Fruit fly (Drosophila melanogaster) whole organism, prepupa: ENCODE results near the gene Tsp29Fb.

ENCODE experiments used
- Blimp-1 ChIP-seq: fragments of 200-800 bp; sonication (Bioruptor generic); optimal IDR thresholded peaks from 3 replicates; lab custom pipeline; 2017; ENCODE audit warnings: missing biosample characterization, missing genetic modification characterization, mild to moderate bottlenecking, moderate library complexity, missing genetic modification reagents
- CG10631 ChIP-seq: fragments of 200-800 bp; sonication (Bioruptor generic); optimal IDR thresholded peaks from 2 replicates; lab custom pipeline; 2016; ENCODE audit warnings: missing biosample characterization, missing genetic modification characterization
- CG10669 ChIP-seq: fragments of 200-800 bp; sonication (Bioruptor generic); optimal IDR thresholded peaks from 3 replicates; lab custom pipeline; 2018; ENCODE audit warnings: missing biosample characterization, mild to moderate bottlenecking, missing genetic modification characterization, moderate library complexity
- CG11762 ChIP-seq: fragments of 200-800 bp; sonication (Bioruptor generic); optimal IDR thresholded peaks from 3 replicates; lab custom pipeline; 2016; ENCODE audit warnings: missing biosample characterization, missing genetic modification characterization; ENCODE audit not compliant: insufficient read depth
- CG15336 ChIP-seq: fragments of 200-800 bp; sonication (Bioruptor generic); IDR thresholded peaks from 2 replicates; pipeline ENCODE4 v1.3.6; 2022; ENCODE audit warnings: missing biosample characterization, missing genetic modification characterization
- CG16779 ChIP-seq: fragments of 200-800 bp; sonication (Bioruptor generic); optimal IDR thresholded peaks from 3 replicates; lab custom pipeline; 2017; ENCODE audit warnings: missing biosample characterization, mild to moderate bottlenecking, missing genetic modification characterization
- CG3032 ChIP-seq: fragments of 200-800 bp; optimal IDR thresholded peaks from 2 replicates; lab custom pipeline; 2019; ENCODE audit warnings: missing biosample characterization, mild to moderate bottlenecking, missing genetic modification characterization, moderate library complexity
- CG31627 ChIP-seq: fragments of 200-800 bp; sonication (Bioruptor generic); optimal IDR thresholded peaks from 3 replicates; lab custom pipeline; 2016; ENCODE audit warnings: missing biosample characterization, missing genetic modification characterization
- CG32006 ChIP-seq: fragments of 200-800 bp; sonication (Bioruptor generic); optimal IDR thresholded peaks from 3 replicates; lab custom pipeline; 2017; ENCODE audit warnings: missing biosample characterization, mild to moderate bottlenecking, missing genetic modification characterization
- CG6163 ChIP-seq: fragments of 200-800 bp; sonication (Bioruptor generic); IDR thresholded peaks from 3 replicates; pipeline ENCODE4 v1.3.6; 2022; ENCODE audit warnings: missing biosample characterization, missing genetic modification characterization
- CG6276 ChIP-seq: fragments of 200-800 bp; sonication (Bioruptor generic); optimal IDR thresholded peaks from 2 replicates; lab custom pipeline; 2017; ENCODE audit warnings: missing biosample characterization, mild to moderate bottlenecking, missing genetic modification characterization
- CG6792 ChIP-seq: fragments of 200-800 bp; sonication (Bioruptor generic); optimal IDR thresholded peaks from 3 replicates; lab custom pipeline; 2016; ENCODE audit warnings: missing biosample characterization, missing genetic modification characterization
- CG6808 ChIP-seq: fragments of 200-800 bp; sonication (Bioruptor generic); optimal IDR thresholded peaks from 3 replicates; lab custom pipeline; 2017; ENCODE audit warnings: missing biosample characterization, missing genetic modification characterization, mild to moderate bottlenecking, moderate library complexity, missing genetic modification reagents
- CG6854 ChIP-seq: fragments of 200-800 bp; sonication (Bioruptor generic); optimal IDR thresholded peaks from 2 replicates; lab custom pipeline; 2017; ENCODE audit warnings: missing biosample characterization, mild to moderate bottlenecking, missing genetic modification characterization
- CG7368 ChIP-seq: fragments of 200-800 bp; sonication (Bioruptor generic); optimal IDR thresholded peaks from 3 replicates; lab custom pipeline; 2016; ENCODE audit warnings: missing biosample characterization, missing genetic modification characterization
- CG9139 ChIP-seq: fragments of 200-800 bp; sonication (Bioruptor generic); optimal IDR thresholded peaks from 3 replicates; lab custom pipeline; 2017; ENCODE audit warnings: missing biosample characterization, mild to moderate bottlenecking, missing genetic modification characterization
- Eip75B ChIP-seq: fragments of 200-800 bp; sonication (Bioruptor generic); optimal IDR thresholded peaks from 3 replicates; lab custom pipeline; 2016; ENCODE audit warnings: missing biosample characterization, missing genetic modification characterization
- Eip78C ChIP-seq: fragments of 200-800 bp; sonication (Bioruptor generic); peaks from one replicate; lab custom pipeline; 2016; ENCODE audit warnings: missing biosample characterization, missing genetic modification characterization
- Eip93F ChIP-seq: fragments of 200-800 bp; sonication (Bioruptor generic); optimal IDR thresholded peaks from 2 replicates; lab custom pipeline; 2016; ENCODE audit warnings: missing biosample characterization, mild to moderate bottlenecking, missing genetic modification characterization
- Ets21C ChIP-seq: fragments of 200-800 bp; sonication (Bioruptor generic); optimal IDR thresholded peaks from 3 replicates; lab custom pipeline; 2016; ENCODE audit warnings: missing biosample characterization, missing genetic modification characterization
- Ets96B ChIP-seq: fragments of 200-800 bp; optimal IDR thresholded peaks from 2 replicates; lab custom pipeline; 2019; ENCODE audit warnings: missing biosample characterization, mild to moderate bottlenecking, missing genetic modification characterization, moderate library complexity
- Hr38 ChIP-seq: sonication (Bioruptor generic); optimal IDR thresholded peaks from 2 replicates; lab custom pipeline; 2016; ENCODE audit warnings: missing biosample characterization, missing genetic modification characterization
- Hr39 ChIP-seq: fragments of 200-800 bp; sonication (Bioruptor generic); optimal IDR thresholded peaks from 2 replicates; lab custom pipeline; 2016; ENCODE audit warnings: missing biosample characterization, missing genetic modification characterization
- Lpt ChIP-seq: fragments of 200-800 bp; sonication (Bioruptor generic); optimal IDR thresholded peaks from 3 replicates; lab custom pipeline; 2016; ENCODE audit warnings: missing biosample characterization, missing genetic modification characterization
- Met ChIP-seq: fragments of 200-800 bp; sonication (Bioruptor generic); optimal IDR thresholded peaks from 3 replicates; lab custom pipeline; 2016; ENCODE audit warnings: missing biosample characterization, missing genetic modification characterization
- OdsH ChIP-seq: fragments of 200-800 bp; sonication (Bioruptor generic); optimal IDR thresholded peaks from 3 replicates; lab custom pipeline; 2016; ENCODE audit warnings: missing biosample characterization, missing genetic modification characterization
- Smox ChIP-seq: fragments of 200-800 bp; sonication (Bioruptor generic); optimal IDR thresholded peaks from 3 replicates; lab custom pipeline; 2016; ENCODE audit warnings: missing biosample characterization, missing genetic modification characterization
- Sox14 ChIP-seq: fragments of 200-800 bp; sonication (Bioruptor generic); optimal IDR thresholded peaks from 3 replicates; lab custom pipeline; 2016; ENCODE audit warnings: missing biosample characterization, missing genetic modification characterization
- Sox15 ChIP-seq: fragments of 200-800 bp; sonication (Bioruptor generic); optimal IDR thresholded peaks from 3 replicates; lab custom pipeline; 2016; ENCODE audit warnings: missing biosample characterization, missing genetic modification characterization
- acj6 ChIP-seq: fragments of 200-800 bp; sonication (Bioruptor generic); optimal IDR thresholded peaks from 3 replicates; lab custom pipeline; 2016; ENCODE audit warnings: missing biosample characterization, missing genetic modification characterization
- dac ChIP-seq: fragments of 200-800 bp; sonication (Bioruptor generic); optimal IDR thresholded peaks from 2 replicates; lab custom pipeline; 2017; ENCODE audit warnings: missing biosample characterization, mild to moderate bottlenecking, missing genetic modification characterization
- dsx ChIP-seq: fragments of 200-800 bp; optimal IDR thresholded peaks from 3 replicates; lab custom pipeline; 2019; ENCODE audit warnings: missing biosample characterization, mild to moderate bottlenecking, missing genetic modification characterization, moderate library complexity; ENCODE audit not compliant: poor library complexity, severe bottlenecking
- eg ChIP-seq: fragments of 200-800 bp; sonication (Bioruptor generic); IDR thresholded peaks from 3 replicates; pipeline ENCODE4 v1.3.6; 2022; ENCODE audit warnings: missing biosample characterization, missing genetic modification characterization
- fkh ChIP-seq: fragments of 200-800 bp; sonication (Bioruptor generic); optimal IDR thresholded peaks from 3 replicates; lab custom pipeline; 2017; ENCODE audit warnings: missing biosample characterization, mild to moderate bottlenecking, missing genetic modification characterization, moderate library complexity
- lz ChIP-seq: fragments of 200-800 bp; sonication (Bioruptor generic); optimal IDR thresholded peaks from 3 replicates; lab custom pipeline; 2016; ENCODE audit warnings: missing biosample characterization, missing genetic modification characterization
- net ChIP-seq: fragments of 200-800 bp; sonication (Bioruptor generic); optimal IDR thresholded peaks from 3 replicates; lab custom pipeline; 2016; ENCODE audit warnings: missing biosample characterization, missing genetic modification characterization
- salr ChIP-seq, 2 experiments: fragments of 200-800 bp; sonication (Bioruptor generic); optimal IDR thresholded peaks; 3 replicates each; lab custom pipeline; 2016 to 2018; ENCODE audit warnings: missing biosample characterization in 2 of 2, missing genetic modification characterization in 2 of 2, mild to moderate bottlenecking in 1 of 2
- ss ChIP-seq, 2 experiments: fragments of 200-800 bp; sonication (Bioruptor generic); optimal IDR thresholded peaks; 2 replicates in 1 of 2; 3 replicates in 1 of 2; lab custom pipeline; 2017 to 2018; ENCODE audit warnings: mild to moderate bottlenecking in 2 of 2, missing biosample characterization in 2 of 2, missing genetic modification characterization in 2 of 2, moderate library complexity in 1 of 2
- svp ChIP-seq: fragments of 200-800 bp; sonication (Bioruptor generic); peaks from one replicate; lab custom pipeline; 2016; ENCODE audit warnings: missing biosample characterization, missing genetic modification characterization
- vri ChIP-seq: fragments of 200-800 bp; sonication (Bioruptor generic); optimal IDR thresholded peaks from 3 replicates; lab custom pipeline; 2016; ENCODE audit warnings: missing biosample characterization, mild to moderate bottlenecking, missing genetic modification characterization

Gene Tsp29Fb

dm6 chr2L:8952194-8953037 lies 15.2 kb downstream of the Tsp29Fb start (continued):
- TF ChIP-seq eg (GFP tag; lab: Robert Waterston, UW) (peak; percentile 42; the same call in 1 of the 3 replicates), CG16779 (no peak), CG15336 (peak; percentile 65), CG11762 (peak; percentile 41), vri (GFP tag; lab: Kevin White, UChicago) (peak; percentile 80), CG6792 (GFP tag; lab: Kevin White, UChicago) (peak; percentile 67), Blimp-1 (GFP tag; lab: Kevin White, UChicago) (peak; percentile 31), acj6 (peak; percentile 53), dac (GFP tag; lab: Kevin White, UChicago) (no peak), Sox15 (GFP tag; lab: Kevin White, UChicago) (peak; percentile 35), CG7368 (GFP tag; lab: Kevin White, UChicago) (peak; percentile 31), svp (GFP tag; lab: Kevin White, UChicago) (peak; percentile 42), CG3032 (tag; lab: Kevin White, UChicago) (peak; percentile 13), fkh (no peak), OdsH (GFP tag; lab: Kevin White, UChicago) (peak; percentile 64), Eip78C (peak; percentile 83)
- TF ChIP-seq, all 60 proteins: peak for 49

dm6 chr2L:8955597-8956335 lies 18.6 kb downstream of the Tsp29Fb start:
- TF ChIP-seq ss (GFP tag; optimal IDR thresholded peaks at IDR 0.05; lab: Kevin White, UChicago) = no peak
- no peak for TF ChIP-seq lz (GFP tag; lab: Kevin White, UChicago)
- no peak for TF ChIP-seq CG6854
- TF ChIP-seq fkh = peak; percentile 66
- no peak for TF ChIP-seq dsx

dm6 chr2L:8956336-8956726 lies 19.1 kb downstream of the Tsp29Fb start:
- no peak for TF ChIP-seq CG10669 (GFP tag; lab: Kevin White, UChicago)
- TF ChIP-seq CG9139 = no peak
- TF ChIP-seq svp (GFP tag; lab: Kevin White, UChicago) = peak; percentile 53
- no peak for TF ChIP-seq net (GFP tag; lab: Kevin White, UChicago)
- TF ChIP-seq Eip78C = peak; percentile 25

- TF ChIP-seq Lpt (GFP tag; lab: Kevin White, UChicago) = no peak
- TF ChIP-seq Blimp-1 (GFP tag; lab: Kevin White, UChicago) = no peak
- no peak for TF ChIP-seq net (GFP tag; lab: Kevin White, UChicago)
- TF ChIP-seq Hr38 (GFP tag; lab: Kevin White, UChicago) = no peak
- TF ChIP-seq CG31627 = no peak
- no peak for TF ChIP-seq Ets96B
- TF ChIP-seq Eip93F (GFP tag; lab: Kevin White, UChicago) = no peak
- TF ChIP-seq Ets21C (GFP tag; lab: Kevin White, UChicago) = no peak
- TF ChIP-seq OdsH (GFP tag; lab: Kevin White, UChicago) = no peak
- no peak for TF ChIP-seq CG32006 (GFP tag; lab: Kevin White, UChicago)
- TF ChIP-seq CG6163 (GFP tag; lab: Robert Waterston, UW) = no peak
- TF ChIP-seq fkh = no peak
Observed at dm6 chr2L:8957152-8957551, 20.0 kb downstream of the Tsp29Fb start.

dm6 chr2L:8958046-8958497 lies 20.9 kb downstream of the Tsp29Fb start:
- peak; percentile 68 to 91 for TF ChIP-seq salr (GFP tag; optimal IDR thresholded peaks at IDR 0.05; lab: Kevin White, UChicago)
- TF ChIP-seq Sox14 (GFP tag; lab: Kevin White, UChicago) = peak; percentile 96
- TF ChIP-seq CG6808 (GFP tag; lab: Kevin White, UChicago) = peak; percentile 60
- peak; percentile 78 for TF ChIP-seq Hr39 (GFP tag; lab: Kevin White, UChicago)
- TF ChIP-seq CG6276 (GFP tag; lab: Kevin White, UChicago) = peak; percentile 93
- TF ChIP-seq Ets21C (GFP tag; lab: Kevin White, UChicago) = peak; percentile 43
- TF ChIP-seq CG6792 (GFP tag; lab: Kevin White, UChicago) = peak; percentile 80
- peak; percentile 91 for TF ChIP-seq Met (GFP tag; lab: Kevin White, UChicago)
- peak; percentile 95 for TF ChIP-seq CG10631
- TF ChIP-seq dsx = no peak
- TF ChIP-seq CG16779 = peak; percentile 87
- TF ChIP-seq Eip75B = peak; percentile 95
- no peak for TF ChIP-seq CG6854
- peak; percentile 82 for TF ChIP-seq Smox (GFP tag; lab: Kevin White, UChicago)
- no peak for TF ChIP-seq CG3032 (tag; lab: Kevin White, UChicago)
- TF ChIP-seq acj6 = peak; percentile 82
